Worm (Caenorhabditis elegans) whole organism, L1 larva: ENCODE measurements around the gene F49E12.7.
A peak's percentile ranks its signal among the peaks of the same experiment; 100 is the strongest.
"Not testable (repeated sequence)": the region's sequence is repeated elsewhere in the genome, so short reads cannot be mapped to it uniquely, and the experiment has no call there.

Experiments
- C04F5.9 ChIP-seq: sonication (generic microtip); optimal IDR thresholded peaks from 2 replicates; lab custom pipeline; 2016; ENCODE audit warnings: missing genetic modification characterization, missing compliant biosample characterization
- F16B12.6 ChIP-seq: fragments of 150-350 bp; optimal IDR thresholded peaks from 2 replicates; lab custom pipeline; 2014; ENCODE audit warnings: missing biosample characterization, missing genetic modification characterization
- blmp-1 ChIP-seq: fragments of 150-350 bp; optimal IDR thresholded peaks from 2 replicates; lab custom pipeline; 2014; ENCODE audit warnings: missing biosample characterization, missing genetic modification characterization
- ces-1 ChIP-seq: fragments of 150-350 bp; optimal IDR thresholded peaks from 2 replicates; lab custom pipeline; 2014; ENCODE audit warnings: missing biosample characterization, missing genetic modification reagents, missing genetic modification characterization
- dsc-1 ChIP-seq: sonication (generic microtip); optimal IDR thresholded peaks from 2 replicates; lab custom pipeline; 2016; ENCODE audit warnings: mild to moderate bottlenecking, missing genetic modification characterization, missing compliant biosample characterization
- efl-1 ChIP-seq, 4 experiments: fragments of 150-350 bp; optimal IDR thresholded peaks in 3 of 4; peaks in 1 of 4; 1 replicate in 1 of 4; 2 replicates in 3 of 4; lab custom pipeline; 2014; ENCODE audit warnings: missing biosample characterization in 2 of 4, missing genetic modification characterization in 2 of 4, missing genetic modification reagents in 2 of 4
- efl-3 ChIP-seq: fragments of 200-800 bp; sonication (Bioruptor generic); optimal IDR thresholded peaks from 2 replicates; lab custom pipeline; 2018; ENCODE audit warnings: mild to moderate bottlenecking, missing genetic modification characterization, missing compliant biosample characterization
- elt-2 ChIP-seq: sonication (generic microtip); optimal IDR thresholded peaks from 2 replicates; lab custom pipeline; 2016; ENCODE audit warnings: missing genetic modification characterization, mild to moderate bottlenecking, inconsistent platforms, missing compliant biosample characterization, missing genetic modification reagents
- fkh-4 ChIP-seq: sonication (generic microtip); optimal IDR thresholded peaks from 2 replicates; lab custom pipeline; 2016; ENCODE audit warnings: missing compliant biosample characterization, missing genetic modification characterization, borderline replicate concordance
- irx-1 ChIP-seq: sonication (generic microtip); optimal IDR thresholded peaks from 2 replicates; lab custom pipeline; 2016; ENCODE audit warnings: missing genetic modification characterization, missing compliant biosample characterization
- isw-1 ChIP-seq: fragments of 200-800 bp; sonication (Bioruptor generic); IDR thresholded peaks from 2 replicates; pipeline ENCODE4 v1.3.6; 2022; ENCODE audit warnings: missing genetic modification characterization, missing compliant biosample characterization
- lin-14 ChIP-seq: fragments of 200-800 bp; sonication (Bioruptor generic); optimal IDR thresholded peaks from 2 replicates; lab custom pipeline; 2018; ENCODE audit warnings: mild to moderate bottlenecking, missing genetic modification characterization, moderate library complexity, missing compliant biosample characterization
- lin-39 ChIP-seq: fragments of 150-350 bp; optimal IDR thresholded peaks from 2 replicates; lab custom pipeline; 2014; ENCODE audit warnings: missing biosample characterization, missing genetic modification reagents, missing genetic modification characterization
- lsy-2 ChIP-seq, 2 experiments: fragments of 150-350 bp; optimal IDR thresholded peaks; 2 replicates each; lab custom pipeline; 2014; ENCODE audit warnings: missing biosample characterization in 2 of 2, missing genetic modification characterization in 2 of 2
- mdl-1 ChIP-seq, 2 experiments: fragments of 150-350 bp; optimal IDR thresholded peaks; 2 replicates each; lab custom pipeline; 2014 to 2017; ENCODE audit warnings: missing biosample characterization in 2 of 2, missing genetic modification characterization in 2 of 2, inconsistent platforms in 1 of 2
- mep-1 ChIP-seq: fragments of 150-350 bp; optimal IDR thresholded peaks from 2 replicates; lab custom pipeline; 2014; ENCODE audit warnings: missing biosample characterization, missing genetic modification characterization
- nhr-19 ChIP-seq: fragments of 200-800 bp; sonication (Bioruptor generic); conservative IDR thresholded peaks from 2 replicates; pipeline ENCODE4 v1.3.6; 2022; ENCODE audit warnings: missing genetic modification characterization, missing compliant biosample characterization
- nhr-237 ChIP-seq: fragments of 150-350 bp; optimal IDR thresholded peaks from 2 replicates; lab custom pipeline; 2014; ENCODE audit warnings: missing biosample characterization, missing genetic modification characterization
- nhr-71 ChIP-seq: sonication (generic microtip); optimal IDR thresholded peaks from 2 replicates; lab custom pipeline; 2016; ENCODE audit warnings: mild to moderate bottlenecking, missing genetic modification characterization, moderate library complexity, missing compliant biosample characterization
- nhr-77 ChIP-seq: fragments of 150-350 bp; optimal IDR thresholded peaks from 2 replicates; lab custom pipeline; 2014; ENCODE audit warnings: missing biosample characterization, missing genetic modification characterization
- nhr-85 ChIP-seq: sonication (generic microtip); peaks from one replicate; lab custom pipeline; 2016; ENCODE audit warnings: missing genetic modification characterization, inconsistent platforms, missing compliant biosample characterization
- nhr-90 ChIP-seq: sonication (generic microtip); optimal IDR thresholded peaks from 2 replicates; lab custom pipeline; 2016; ENCODE audit warnings: mild to moderate bottlenecking, missing genetic modification characterization, missing compliant biosample characterization; ENCODE audit not compliant: poor library complexity
- rnt-1 ChIP-seq: sonication (generic microtip); optimal IDR thresholded peaks from 2 replicates; lab custom pipeline; 2016; ENCODE audit warnings: mild to moderate bottlenecking, missing genetic modification characterization, moderate library complexity, missing compliant biosample characterization
- skn-1 ChIP-seq: fragments of 150-350 bp; optimal IDR thresholded peaks from 2 replicates; lab custom pipeline; 2014; ENCODE audit warnings: missing biosample characterization, missing genetic modification characterization
- tlp-1 ChIP-seq: fragments of 150-350 bp; optimal IDR thresholded peaks from 2 replicates; lab custom pipeline; 2014; ENCODE audit warnings: missing biosample characterization, missing genetic modification characterization
- unc-130 ChIP-seq: fragments of 150-350 bp; optimal IDR thresholded peaks from 2 replicates; lab custom pipeline; 2017; ENCODE audit warnings: missing biosample characterization, missing genetic modification characterization, inconsistent platforms
- unc-30 ChIP-seq: sonication (generic microtip); optimal IDR thresholded peaks from 2 replicates; lab custom pipeline; 2017; ENCODE audit warnings: missing biosample characterization, missing genetic modification characterization
- unc-86 ChIP-seq: sonication (generic microtip); optimal IDR thresholded peaks from 2 replicates; lab custom pipeline; 2016; ENCODE audit warnings: missing genetic modification characterization, missing compliant biosample characterization
- ztf-11 ChIP-seq, 2 experiments: sonication (generic microtip); optimal IDR thresholded peaks; 2 replicates each; lab custom pipeline; 2016 to 2017; ENCODE audit warnings: missing genetic modification characterization in 2 of 2, missing biosample characterization in 1 of 2, missing compliant biosample characterization in 1 of 2

F49E12.7 gene

ce11 chrII:8419798-8420197, 23.9 kb upstream of the F49E12.7 start, which contains the start of gene F14E5.8:
Gene F14E5.8, plus strand, starts transcription at chrII:8420098.
- not testable (repeated sequence) for TF ChIP-seq ztf-11 (tag; optimal IDR thresholded peaks at IDR 0.05; lab: Kevin White, UChicago); nhr-237 (tag; lab: Kevin White, UChicago); efl-1 (optimal IDR thresholded peaks at IDR 0.05; lab: Kevin White, UChicago); efl-1 (GFP tag; optimal IDR thresholded peaks at IDR 0.05 in 1 of 2; lab: Kevin White, UChicago)
- TF ChIP-seq, all 84 proteins: peak for 0; not testable (repeated sequence) for 84

ce11 chrII:8419015-8419414, 23.1 kb upstream of the F49E12.7 start:
- TF ChIP-seq skn-1 (tag; lab: Kevin White, UChicago) = no peak
- peak in 1 of 2 experiments; percentile 41 for TF ChIP-seq lsy-2 (tag; optimal IDR thresholded peaks at IDR 0.05; lab: Kevin White, UChicago)
- TF ChIP-seq tlp-1 = peak; percentile 82

- TF ChIP-seq nhr-77 (tag; lab: Kevin White, UChicago) (no peak), isw-1 (GFP tag; lab: Robert Waterston, UW) (no peak), blmp-1 (peak; percentile 18), elt-2 (tag; lab: Kevin White, UChicago) (peak; percentile 8), mdl-1 (tag; optimal IDR thresholded peaks at IDR 0.05; lab: Kevin White, UChicago) (no peak), nhr-85 (tag; lab: Kevin White, UChicago) (peak; percentile 65), efl-1 (optimal IDR thresholded peaks at IDR 0.05; lab: Kevin White, UChicago) (no peak), efl-1 (GFP tag; optimal IDR thresholded peaks at IDR 0.05 in 1 of 2; lab: Kevin White, UChicago) (peak in 1 of 2 experiments; percentile 6), lin-39 (tag; lab: Kevin White, UChicago) (no peak)
These were observed 21.2 kb upstream of the F49E12.7 start, which contains the start of gene fdgt-2 for ce11 chrII:8417059-8417668. Gene fdgt-2, plus strand, starts transcription at chrII:8417618.

ce11 chrII:8415462-8416037, 19.6 kb upstream of the F49E12.7 start:
- TF ChIP-seq irx-1 (tag; lab: Kevin White, UChicago) (no peak), C04F5.9 (no peak), efl-3 (GFP tag; lab: Kevin White, UChicago) (peak; percentile 84), nhr-85 (tag; lab: Kevin White, UChicago) (peak; percentile 79), unc-86 (tag; lab: Kevin White, UChicago) (no peak), tlp-1 (no peak), F16B12.6 (no peak), dsc-1 (no peak), unc-130 (tag; lab: Kevin White, UChicago) (no peak), nhr-90 (tag; lab: Kevin White, UChicago) (no peak), mep-1 (tag; lab: Kevin White, UChicago) (no peak), nhr-19 (GFP tag; lab: Robert Waterston, UW) (no peak), nhr-77 (tag; lab: Kevin White, UChicago) (no peak), lin-14 (GFP tag; lab: Kevin White, UChicago) (peak; percentile 17)

- TF ChIP-seq tlp-1 (no peak), C04F5.9 (no peak), nhr-71 (no peak), fkh-4 (tag; lab: Kevin White, UChicago) (no peak), rnt-1 (tag; lab: Kevin White, UChicago) (peak; percentile 0)
These were observed 19.1 kb upstream of the F49E12.7 start for ce11 chrII:8415035-8415434.

ce11 chrII:8412935-8413334, 17.0 kb upstream of the F49E12.7 start:
- TF ChIP-seq ces-1 (no peak), unc-30 (tag; lab: Kevin White, UChicago) (no peak), elt-2 (tag; lab: Kevin White, UChicago) (peak; percentile 29)
